Worm (Caenorhabditis elegans) whole organism, L3 larva: ENCODE data around the gene znf-622.

Source experiments
- R02D3.7 ChIP-seq: fragments of 150-350 bp; optimal IDR thresholded peaks from 2 replicates; lab custom pipeline; 2014; ENCODE audit warnings: missing biosample characterization, missing genetic modification characterization
- ZK546.5 ChIP-seq: sonication (generic microtip); optimal IDR thresholded peaks from 2 replicates; lab custom pipeline; 2017; ENCODE audit warnings: missing biosample characterization, missing genetic modification characterization
- aly-2 ChIP-seq: fragments of 150-350 bp; optimal IDR thresholded peaks from 2 replicates; lab custom pipeline; 2014; ENCODE audit warnings: missing biosample characterization, missing genetic modification characterization
- ama-1 ChIP-seq: fragments of 150-350 bp; optimal IDR thresholded peaks from 2 replicates; lab custom pipeline; 2018
- ceh-28 ChIP-seq: fragments of 150-350 bp; optimal IDR thresholded peaks from 2 replicates; lab custom pipeline; 2014; ENCODE audit warnings: missing biosample characterization, missing genetic modification reagents, missing genetic modification characterization
- ceh-82 ChIP-seq: fragments of 150-350 bp; optimal IDR thresholded peaks from 2 replicates; lab custom pipeline; 2014; ENCODE audit warnings: missing biosample characterization, missing genetic modification characterization
- ceh-9 ChIP-seq: sonication (generic microtip); optimal IDR thresholded peaks from 2 replicates; lab custom pipeline; 2018; ENCODE audit warnings: missing biosample characterization, missing genetic modification characterization
- daf-12 ChIP-seq: fragments of 150-350 bp; optimal IDR thresholded peaks from 2 replicates; lab custom pipeline; 2014; ENCODE audit warnings: missing biosample characterization, missing genetic modification reagents, missing genetic modification characterization
- egl-27 ChIP-seq: sonication (generic microtip); optimal IDR thresholded peaks from 4 replicates; lab custom pipeline; 2017; ENCODE audit warnings: missing biosample characterization, missing genetic modification reagents, missing genetic modification characterization
- elt-1 ChIP-seq: fragments of 150-350 bp; optimal IDR thresholded peaks from 2 replicates; lab custom pipeline; 2014; ENCODE audit warnings: missing biosample characterization, missing genetic modification characterization
- elt-2 ChIP-seq: sonication (generic microtip); optimal IDR thresholded peaks from 2 replicates; lab custom pipeline; 2016; ENCODE audit warnings: missing genetic modification reagents, mild to moderate bottlenecking, missing genetic modification characterization, missing compliant biosample characterization
- elt-3 ChIP-seq, 3 experiments: fragments of 150-350 bp in 1 of 3; sonication (generic microtip) in 2 of 3; optimal IDR thresholded peaks; 2 replicates in 2 of 3; 4 replicates in 1 of 3; lab custom pipeline; 2014 to 2017; ENCODE audit warnings: missing biosample characterization in 3 of 3, missing genetic modification characterization in 3 of 3
- eor-1 ChIP-seq, 2 experiments: fragments of 150-350 bp; optimal IDR thresholded peaks; 2 replicates each; lab custom pipeline; 2014 to 2018; ENCODE audit warnings: missing biosample characterization in 2 of 2, missing genetic modification characterization in 2 of 2
- fkh-10 ChIP-seq: sonication (generic microtip); optimal IDR thresholded peaks from 2 replicates; lab custom pipeline; 2017; ENCODE audit warnings: missing biosample characterization, missing genetic modification reagents, missing genetic modification characterization
- fkh-2 ChIP-seq: fragments of 150-350 bp; optimal IDR thresholded peaks from 2 replicates; lab custom pipeline; 2014; ENCODE audit warnings: missing biosample characterization, missing genetic modification reagents, missing genetic modification characterization
- fos-1 ChIP-seq: fragments of 150-350 bp; optimal IDR thresholded peaks from 2 replicates; lab custom pipeline; 2014; ENCODE audit warnings: missing biosample characterization, missing genetic modification characterization
- hmg-11 ChIP-seq: sonication (generic microtip); optimal IDR thresholded peaks from 2 replicates; lab custom pipeline; 2016; ENCODE audit warnings: missing genetic modification characterization, missing compliant biosample characterization
- jun-1 ChIP-seq: fragments of 150-350 bp; optimal IDR thresholded peaks from 2 replicates; lab custom pipeline; 2014; ENCODE audit warnings: missing biosample characterization, missing genetic modification reagents, missing genetic modification characterization
- lin-15B ChIP-seq: fragments of 150-350 bp; optimal IDR thresholded peaks from 2 replicates; lab custom pipeline; 2014; ENCODE audit warnings: missing biosample characterization, missing genetic modification characterization
- lin-39 ChIP-seq: fragments of 150-350 bp; optimal IDR thresholded peaks from 2 replicates; lab custom pipeline; 2018; ENCODE audit warnings: missing biosample characterization, missing genetic modification reagents, missing genetic modification characterization
- lsy-12 ChIP-seq: sonication (generic microtip); optimal IDR thresholded peaks from 2 replicates; lab custom pipeline; 2016; ENCODE audit warnings: mild to moderate bottlenecking, missing genetic modification characterization, missing compliant biosample characterization
- mdl-1 ChIP-seq: fragments of 150-350 bp; optimal IDR thresholded peaks from 2 replicates; lab custom pipeline; 2014; ENCODE audit warnings: missing biosample characterization, missing genetic modification characterization
- mml-1 ChIP-seq: fragments of 150-350 bp; sonication (generic microtip); optimal IDR thresholded peaks from 3 replicates; lab custom pipeline; 2014; ENCODE audit warnings: missing biosample characterization, missing genetic modification characterization
- nhr-11 ChIP-seq: fragments of 150-350 bp; optimal IDR thresholded peaks from 2 replicates; lab custom pipeline; 2014; ENCODE audit warnings: missing biosample characterization, missing genetic modification characterization
- nhr-12 ChIP-seq: fragments of 150-350 bp; optimal IDR thresholded peaks from 2 replicates; lab custom pipeline; 2014; ENCODE audit warnings: missing biosample characterization, missing genetic modification characterization
- nhr-23 ChIP-seq: fragments of 150-350 bp; optimal IDR thresholded peaks from 2 replicates; lab custom pipeline; 2014; ENCODE audit warnings: missing biosample characterization, missing genetic modification reagents, missing genetic modification characterization
- nhr-237 ChIP-seq: fragments of 150-350 bp; optimal IDR thresholded peaks from 2 replicates; lab custom pipeline; 2014; ENCODE audit warnings: missing biosample characterization, missing genetic modification characterization
- nhr-25 ChIP-seq: sonication (generic microtip); optimal IDR thresholded peaks from 2 replicates; lab custom pipeline; 2017; ENCODE audit warnings: missing biosample characterization, missing genetic modification characterization
- nhr-28 ChIP-seq: fragments of 150-350 bp; optimal IDR thresholded peaks from 2 replicates; lab custom pipeline; 2014; ENCODE audit warnings: missing biosample characterization, missing genetic modification characterization
- nhr-43 ChIP-seq: sonication (generic microtip); optimal IDR thresholded peaks from 2 replicates; lab custom pipeline; 2016; ENCODE audit warnings: mild to moderate bottlenecking, missing genetic modification characterization, missing compliant biosample characterization; ENCODE audit not compliant: poor library complexity, severe bottlenecking
- nhr-67 ChIP-seq: fragments of 150-350 bp; optimal IDR thresholded peaks from 2 replicates; lab custom pipeline; 2014; ENCODE audit warnings: missing biosample characterization, missing genetic modification characterization
- nhr-76 ChIP-seq: fragments of 150-350 bp; sonication (generic microtip); optimal IDR thresholded peaks from 5 replicates; lab custom pipeline; 2014; ENCODE audit warnings: missing biosample characterization, missing genetic modification characterization
- nhr-77 ChIP-seq: fragments of 150-350 bp; optimal IDR thresholded peaks from 2 replicates; lab custom pipeline; 2014; ENCODE audit warnings: missing biosample characterization, missing genetic modification characterization
- pha-4 ChIP-seq: fragments of 150-350 bp; optimal IDR thresholded peaks from 2 replicates; lab custom pipeline; 2014; ENCODE audit warnings: missing biosample characterization, missing genetic modification reagents, missing genetic modification characterization
- pqm-1 ChIP-seq: fragments of 150-350 bp; optimal IDR thresholded peaks from 2 replicates; lab custom pipeline; 2017; ENCODE audit warnings: missing biosample characterization, missing genetic modification characterization, inconsistent platforms
- sea-2 ChIP-seq: fragments of 150-350 bp; sonication (generic microtip); optimal IDR thresholded peaks from 4 replicates; lab custom pipeline; 2014; ENCODE audit warnings: missing biosample characterization, missing genetic modification reagents, missing genetic modification characterization
- skn-1 ChIP-seq: fragments of 150-350 bp; optimal IDR thresholded peaks from 2 replicates; lab custom pipeline; 2014; ENCODE audit warnings: missing biosample characterization, missing genetic modification characterization
- snpc-4 ChIP-seq: fragments of 150-350 bp; optimal IDR thresholded peaks from 2 replicates; lab custom pipeline; 2014; ENCODE audit warnings: missing biosample characterization, missing genetic modification characterization
- ztf-11 ChIP-seq: fragments of 150-350 bp; optimal IDR thresholded peaks from 2 replicates; lab custom pipeline; 2014; ENCODE audit warnings: missing biosample characterization, missing genetic modification characterization
- ztf-4 ChIP-seq: fragments of 150-350 bp; optimal IDR thresholded peaks from 2 replicates; lab custom pipeline; 2014; ENCODE audit warnings: missing biosample characterization, missing genetic modification characterization

The znf-622 gene

ce11 chrIII:6380472-6380871 lies 962 bp upstream of the znf-622 start, which contains the start of gene C16A3.5:
C16A3.5 (plus strand) TSS chrIII:6380772.
- no peak for TF ChIP-seq ztf-11 (tag; lab: Kevin White, UChicago)
- no peak for TF ChIP-seq ceh-28

- no peak for TF ChIP-seq lin-39
- TF ChIP-seq fos-1 (tag; lab: Kevin White, UChicago), result no peak
- peak; percentile 24 for TF ChIP-seq lin-15B (tag; lab: Kevin White, UChicago)
- TF ChIP-seq R02D3.7 (tag; lab: Kevin White, UChicago), result no peak
- TF ChIP-seq ztf-4 (tag; lab: Kevin White, UChicago), result no peak
- TF ChIP-seq elt-2 (tag; lab: Kevin White, UChicago), result peak; percentile 7
- peak; percentile 22 for TF ChIP-seq nhr-23 (tag; lab: Kevin White, UChicago)
Measured at ce11 chrIII:6382987-6383602, 1.7 kb downstream of the znf-622 start, which contains the start of gene let-716. let-716 (plus strand) TSS chrIII:6383552.

DNA sequence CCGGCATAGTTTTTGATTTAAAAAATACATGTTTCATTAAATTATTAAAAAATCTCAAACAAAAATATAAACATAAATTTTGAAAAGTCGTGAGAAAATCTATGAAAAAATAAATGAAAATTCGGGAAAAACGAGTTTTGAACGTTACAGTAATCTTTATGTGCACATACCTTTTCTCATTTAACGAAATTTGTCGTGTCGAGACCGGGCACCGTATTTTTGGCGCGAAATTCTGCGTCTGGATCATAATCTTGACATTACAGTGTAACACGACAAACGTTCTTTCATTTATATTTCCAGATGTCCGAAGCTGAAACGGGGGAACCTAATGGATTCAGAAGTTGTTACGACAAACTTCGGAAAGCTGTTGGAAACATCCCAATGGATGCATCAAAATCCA lies 8.1 kb downstream of the znf-622 start, which contains the start of gene C16A3.2:
C16A3.2 (plus strand) TSS at position 301 of the 400 bp plus-strand sequence.
- no peak for TF ChIP-seq elt-2 (tag; lab: Kevin White, UChicago)
- no peak for TF ChIP-seq lin-15B (tag; lab: Kevin White, UChicago)
- no peak for TF ChIP-seq ceh-28
- no peak for TF ChIP-seq elt-1
- no peak for TF ChIP-seq mml-1
- TF ChIP-seq R02D3.7 (tag; lab: Kevin White, UChicago), result no peak
- TF ChIP-seq mdl-1 (tag; lab: Kevin White, UChicago), result no peak
- no peak for TF ChIP-seq nhr-12
- TF ChIP-seq, all 47 proteins: peak for 0

ce11 chrIII:6390644-6391043 lies 9.2 kb downstream of the znf-622 start, which contains the start of gene smrc-1:
smrc-1 (plus strand) TSS chrIII:6390944.
- TF ChIP-seq pha-4, result no peak
- no peak for TF ChIP-seq nhr-76
- TF ChIP-seq daf-12 (tag; lab: Kevin White, UChicago), result no peak
- TF ChIP-seq fkh-10 (GFP tag; lab: Kevin White, UChicago), result no peak
- TF ChIP-seq sea-2 (GFP tag; lab: Kevin White, UChicago), result no peak
- no peak for TF ChIP-seq ztf-4 (tag; lab: Kevin White, UChicago)
- TF ChIP-seq nhr-12, result no peak
- no peak for TF ChIP-seq nhr-11
- TF ChIP-seq elt-1, result no peak
- TF ChIP-seq nhr-25, result no peak
- TF ChIP-seq eor-1 (tag; optimal IDR thresholded peaks at IDR 0.05; lab: Kevin White, UChicago), result no peak
- no peak for TF ChIP-seq egl-27 (tag; lab: Kevin White, UChicago)
- TF ChIP-seq snpc-4 (tag; lab: Kevin White, UChicago), result no peak
- no peak for TF ChIP-seq ceh-9

DNA sequence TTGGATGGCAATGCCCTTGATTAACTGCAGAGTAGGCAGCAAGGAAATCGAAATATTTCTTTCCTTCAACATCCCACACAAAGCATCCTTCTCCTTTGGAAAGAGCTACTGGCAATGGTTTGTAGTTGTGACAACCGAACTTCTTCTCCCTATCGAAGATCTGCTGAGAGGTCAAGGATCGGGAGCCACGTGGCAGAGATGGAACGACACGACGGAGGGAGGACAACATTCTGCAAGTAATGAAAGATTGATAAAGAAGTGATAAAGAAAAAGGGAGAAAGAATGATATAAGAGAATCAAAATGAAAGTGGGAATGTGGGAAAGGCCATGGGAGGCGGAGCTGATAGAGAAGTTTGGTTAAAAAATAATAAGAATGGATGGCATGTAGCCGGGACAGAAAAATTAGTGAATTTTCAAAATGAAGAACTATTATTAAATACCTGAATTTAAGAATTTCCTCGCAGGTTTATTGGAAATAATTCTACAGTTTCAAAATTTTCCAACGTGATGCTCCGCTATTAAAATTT lies 14.3 kb downstream of the znf-622 start, which contains the start of gene oatr-1:
oatr-1 (minus strand) TSS at position 477 of the 527 bp plus-strand sequence.
- no peak for TF ChIP-seq R02D3.7 (tag; lab: Kevin White, UChicago)
- TF ChIP-seq daf-12 (tag; lab: Kevin White, UChicago), result no peak
- no peak for TF ChIP-seq ZK546.5
- TF ChIP-seq hmg-11 (tag; lab: Kevin White, UChicago), result no peak
- no peak for TF ChIP-seq nhr-25
- TF ChIP-seq snpc-4 (tag; lab: Kevin White, UChicago), result no peak

ce11 chrIII:6396381-6396780 lies 14.9 kb downstream of the znf-622 start:
- TF ChIP-seq nhr-237 (no peak), jun-1 (tag; lab: Kevin White, UChicago) (peak; percentile 20), nhr-77 (no peak), nhr-25 (peak; percentile 73), ceh-9 (no peak), nhr-43 (tag; lab: Kevin White, UChicago) (peak; percentile 70), ztf-11 (tag; lab: Kevin White, UChicago) (no peak), sea-2 (GFP tag; lab: Kevin White, UChicago) (no peak), ztf-4 (tag; lab: Kevin White, UChicago) (no peak), snpc-4 (tag; lab: Kevin White, UChicago) (no peak), nhr-23 (tag; lab: Kevin White, UChicago) (no peak), egl-27 (tag; lab: Kevin White, UChicago) (no peak), lsy-12 (no peak), nhr-12 (no peak), nhr-67 (tag; lab: Kevin White, UChicago) (no peak), aly-2 (tag; lab: Kevin White, UChicago) (no peak), skn-1 (peak; percentile 11), fkh-2 (tag; lab: Kevin White, UChicago) (no peak), ceh-82 (tag; lab: Kevin White, UChicago) (no peak), lin-15B (tag; lab: Kevin White, UChicago) (no peak), elt-3 (tag; optimal IDR thresholded peaks at IDR 0.05; lab: Kevin White, UChicago) (peak; percentile 2 to 100 (median 82)), elt-2 (tag; lab: Kevin White, UChicago) (peak; percentile 95), pqm-1 (tag; lab: Kevin White, UChicago) (peak; percentile 85), hmg-11 (tag; lab: Kevin White, UChicago) (no peak), nhr-28 (tag; lab: Kevin White, UChicago) (no peak), ama-1 (lab: Kevin White, UChicago) (no peak), pha-4 (peak; percentile 32), ceh-28 (no peak)
